Worm (Caenorhabditis elegans): Measurements from ENCODE around the gene fbxc-55.
"Not testable (repeated sequence)": the region's sequence is repeated elsewhere in the genome, so short reads cannot be mapped to it uniquely, and the experiment has no call there.

The fbxc-55 gene

ce11 chrII:3135293-3135692 lies 34.7 kb downstream of the fbxc-55 start (continued):
- no peak for TF ChIP-seq lin-35 (GFP tag; optimal IDR thresholded peaks at IDR 0.05)

ce11 chrII:3129007-3129406 lies 41.0 kb downstream of the fbxc-55 start, which contains the start of gene chil-24:
Gene chil-24 (plus strand): TSS chrII:3129162.
- TF ChIP-seq hmg-1.2 (GFP tag; IDR thresholded peaks at IDR 0.05) (peak; percentile 96), attf-5 (GFP tag; optimal IDR thresholded peaks at IDR 0.05) (peak; percentile 35), akir-1 (GFP tag; optimal IDR thresholded peaks at IDR 0.05) (no peak), cebp-1 (GFP tag; IDR thresholded peaks at IDR 0.05) (no peak), cebp-1 (tag; optimal IDR thresholded peaks at IDR 0.05) (peak; percentile 78)

DNA sequence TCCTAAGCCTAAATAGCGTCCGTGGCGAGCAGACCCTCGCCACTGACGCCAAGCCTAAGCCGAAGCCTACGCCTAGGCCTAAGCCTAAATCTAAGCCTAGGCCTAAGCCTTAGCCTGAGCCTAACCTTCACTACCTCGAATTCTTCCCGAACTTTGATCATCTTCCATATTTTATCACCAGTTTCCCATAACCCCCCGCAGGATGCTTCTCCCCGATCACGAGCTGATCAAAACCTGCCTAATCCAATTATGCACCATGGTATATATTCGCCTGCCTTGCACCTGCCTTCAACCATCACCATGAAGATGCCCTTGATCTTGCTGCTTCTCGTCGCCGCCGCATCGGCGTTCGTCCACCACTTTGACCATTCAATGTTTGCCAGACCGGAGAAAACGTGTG lies 43.2 kb downstream of the fbxc-55 start, which contains the start of gene ins-31:
TSS of gene ins-31 (plus strand) at position 301 of the 400 bp plus-strand sequence.
- TF ChIP-seq zfh-2 (GFP tag; conservative IDR thresholded peaks at IDR 0.05); sdz-38 (tag; optimal IDR thresholded peaks at IDR 0.05); lag-1 (GFP tag; IDR thresholded peaks at IDR 0.05): not testable (repeated sequence)

ce11 chrII:3126341-3126740 lies 43.6 kb downstream of the fbxc-55 start, which contains the start of gene ins-19:
Gene ins-19 (minus strand): TSS chrII:3126441.
- TF ChIP-seq C06A6.2 (GFP tag; conservative IDR thresholded peaks at IDR 0.05) (no peak), nhr-27 (tag; optimal IDR thresholded peaks at IDR 0.05) (no peak), die-1 (tag; optimal IDR thresholded peaks at IDR 0.05) (no peak), B0336.3 (GFP tag; IDR thresholded peaks at IDR 0.05) (no peak), Y67H2A.10 (GFP tag; conservative IDR thresholded peaks at IDR 0.05) (no peak), ets-4 (GFP tag; optimal IDR thresholded peaks at IDR 0.05) (no peak), egl-18 (GFP tag; IDR thresholded peaks at IDR 0.05) (no peak), unc-130 (GFP tag; optimal IDR thresholded peaks at IDR 0.05) (no peak), bed-1 (GFP tag; IDR thresholded peaks at IDR 0.05) (no peak), snpc-4 (GFP tag; optimal IDR thresholded peaks at IDR 0.05) (no peak), snpc-4 (tag; optimal IDR thresholded peaks at IDR 0.05) (no peak)

ce11 chrII:3123206-3123605 lies 46.8 kb downstream of the fbxc-55 start, which contains the start of gene srh-71:
Gene srh-71 (plus strand): TSS chrII:3123506.
- TF ChIP-seq die-1 (tag; optimal IDR thresholded peaks at IDR 0.05) = no peak
- TF ChIP-seq F39B2.1 (GFP tag; IDR thresholded peaks at IDR 0.05) = no peak
- TF ChIP-seq hlh-12 (tag; optimal IDR thresholded peaks at IDR 0.05) = no peak
- no peak for TF ChIP-seq C06A6.2 (GFP tag; conservative IDR thresholded peaks at IDR 0.05)
- TF ChIP-seq snpc-1.1 (tag; optimal IDR thresholded peaks at IDR 0.05; ENCODE audit: insufficient read depth) = no peak
- no peak for TF ChIP-seq cebp-1 (GFP tag; IDR thresholded peaks at IDR 0.05)
- TF ChIP-seq cebp-1 (tag; optimal IDR thresholded peaks at IDR 0.05) = no peak
- no peak for TF ChIP-seq egrh-3 (GFP tag; IDR thresholded peaks at IDR 0.05)

ce11 chrII:3118907-3119382 lies 51.0 kb downstream of the fbxc-55 start, which contains the start of gene T10D4.6:
Gene T10D4.6 (plus strand): TSS chrII:3119332.
- no peak for TF ChIP-seq ztf-26 (tag; optimal IDR thresholded peaks at IDR 0.05)
- peak; percentile 83 for TF ChIP-seq attf-5 (GFP tag; optimal IDR thresholded peaks at IDR 0.05)
- TF ChIP-seq hmg-1.2 (GFP tag; IDR thresholded peaks at IDR 0.05) = peak; percentile 84; the same call in 1 of the 2 replicates
- no peak for TF ChIP-seq akir-1 (GFP tag; optimal IDR thresholded peaks at IDR 0.05)
